Fruit fly (Drosophila melanogaster) whole organism, embryonic: Measurements from ENCODE around the gene CG32225.
A peak's percentile ranks its signal among the peaks of the same experiment; 100 is the strongest.

Experiments
- ATbp ChIP-seq: fragments of 200-800 bp; sonication (Bioruptor generic); optimal IDR thresholded peaks from 2 replicates; lab custom pipeline; 2017; ENCODE audit warnings: missing biosample characterization, mild to moderate bottlenecking, missing genetic modification characterization, missing genetic modification reagents
- B-H2 ChIP-seq: fragments of 200-800 bp; sonication (Bioruptor generic); optimal IDR thresholded peaks from 2 replicates; lab custom pipeline; 2018; ENCODE audit warnings: missing biosample characterization, mild to moderate bottlenecking, missing genetic modification characterization
- BtbVII ChIP-seq: fragments of 200-800 bp; sonication (Bioruptor generic); optimal IDR thresholded peaks from 3 replicates; lab custom pipeline; 2017; ENCODE audit warnings: missing biosample characterization, mild to moderate bottlenecking, missing genetic modification characterization
- CG1024 ChIP-seq: fragments of 200-800 bp; sonication (Bioruptor generic); IDR thresholded peaks from 2 replicates; pipeline ENCODE4 v1.3.6; 2022; ENCODE audit warnings: missing biosample characterization, missing genetic modification characterization
- CG10979 ChIP-seq: fragments of 200-800 bp; sonication (Bioruptor generic); optimal IDR thresholded peaks from 2 replicates; lab custom pipeline; 2018; ENCODE audit warnings: missing biosample characterization, mild to moderate bottlenecking, missing genetic modification characterization, moderate library complexity
- CG11398 ChIP-seq: fragments of 200-800 bp; sonication (Bioruptor generic); optimal IDR thresholded peaks from 2 replicates; lab custom pipeline; 2016; ENCODE audit warnings: missing biosample characterization, missing genetic modification characterization
- CG11504 ChIP-seq: fragments of 200-800 bp; sonication (Bioruptor generic); optimal IDR thresholded peaks from 3 replicates; lab custom pipeline; 2019; ENCODE audit warnings: missing biosample characterization, mild to moderate bottlenecking, missing genetic modification characterization, moderate library complexity
- CG11696 ChIP-seq: fragments of 200-800 bp; sonication (Bioruptor generic); IDR thresholded peaks from 2 replicates; pipeline ENCODE4 v1.3.6; 2022; ENCODE audit warnings: missing biosample characterization, missing genetic modification characterization
- CG12219 ChIP-seq: fragments of 200-800 bp; sonication (Bioruptor generic); optimal IDR thresholded peaks from 3 replicates; lab custom pipeline; 2018; ENCODE audit warnings: missing biosample characterization, mild to moderate bottlenecking, missing genetic modification characterization
- CG13296 ChIP-seq: fragments of 200-800 bp; sonication (Bioruptor generic); optimal IDR thresholded peaks from 3 replicates; lab custom pipeline; 2018; ENCODE audit warnings: missing biosample characterization, mild to moderate bottlenecking, missing genetic modification characterization
- CG13424 ChIP-seq: fragments of 200-800 bp; sonication (Bioruptor generic); optimal IDR thresholded peaks from 2 replicates; lab custom pipeline; 2019; ENCODE audit warnings: missing biosample characterization, mild to moderate bottlenecking, missing genetic modification characterization, moderate library complexity
- CG13624 ChIP-seq: fragments of 200-800 bp; sonication (Bioruptor generic); optimal IDR thresholded peaks from 2 replicates; lab custom pipeline; 2016; ENCODE audit warnings: missing biosample characterization, missing genetic modification characterization
- CG14965 ChIP-seq: fragments of 200-800 bp; sonication (Bioruptor generic); optimal IDR thresholded peaks from 2 replicates; lab custom pipeline; 2016; ENCODE audit warnings: missing biosample characterization, missing genetic modification characterization, borderline replicate concordance
- CG15479 ChIP-seq: fragments of 200-800 bp; sonication (Bioruptor generic); optimal IDR thresholded peaks from 3 replicates; lab custom pipeline; 2019; ENCODE audit warnings: missing biosample characterization, mild to moderate bottlenecking, missing genetic modification characterization, moderate library complexity
- CG17385 ChIP-seq: fragments of 200-800 bp; sonication (Bioruptor generic); optimal IDR thresholded peaks from 3 replicates; lab custom pipeline; 2018; ENCODE audit warnings: missing biosample characterization, mild to moderate bottlenecking, missing genetic modification characterization
- CG2889 ChIP-seq: fragments of 200-800 bp; sonication (Bioruptor generic); IDR thresholded peaks from 3 replicates; pipeline ENCODE4 v1.3.6; 2022; ENCODE audit warnings: missing biosample characterization, missing genetic modification characterization
- CG30403 ChIP-seq: fragments of 200-800 bp; sonication (Bioruptor generic); optimal IDR thresholded peaks from 3 replicates; lab custom pipeline; 2016; ENCODE audit warnings: missing biosample characterization, missing genetic modification characterization
- CG3163 ChIP-seq: fragments of 200-800 bp; sonication (Bioruptor generic); optimal IDR thresholded peaks from 3 replicates; lab custom pipeline; 2016; ENCODE audit warnings: missing biosample characterization, missing genetic modification characterization
- CG7987 ChIP-seq: fragments of 200-800 bp; sonication (Bioruptor generic); optimal IDR thresholded peaks from 2 replicates; lab custom pipeline; 2018; ENCODE audit warnings: missing biosample characterization, mild to moderate bottlenecking, missing genetic modification characterization, moderate library complexity
- CG8089 ChIP-seq: fragments of 200-800 bp; sonication (Bioruptor generic); optimal IDR thresholded peaks from 3 replicates; lab custom pipeline; 2016; ENCODE audit warnings: missing biosample characterization, missing genetic modification characterization
- CG8765 ChIP-seq: fragments of 200-800 bp; sonication (Bioruptor generic); IDR thresholded peaks from 2 replicates; pipeline ENCODE4 v1.3.6; 2022; ENCODE audit warnings: missing biosample characterization, missing genetic modification characterization
- CG9215 ChIP-seq: fragments of 200-800 bp; sonication (Bioruptor generic); IDR thresholded peaks from 2 replicates; pipeline ENCODE4 v1.3.6; 2022; ENCODE audit warnings: missing biosample characterization, missing genetic modification characterization
- CG9797 ChIP-seq: fragments of 200-800 bp; sonication (Bioruptor generic); optimal IDR thresholded peaks from 3 replicates; lab custom pipeline; 2018; ENCODE audit warnings: missing biosample characterization, mild to moderate bottlenecking, missing genetic modification characterization
- Dek ChIP-seq: fragments of 200-800 bp; sonication (Bioruptor generic); optimal IDR thresholded peaks from 3 replicates; lab custom pipeline; 2019; ENCODE audit warnings: missing biosample characterization, mild to moderate bottlenecking, missing genetic modification characterization, moderate library complexity
- E2f1 ChIP-seq: fragments of 200-800 bp; sonication (Bioruptor generic); IDR thresholded peaks from 2 replicates; pipeline ENCODE4 v1.3.6; 2022; ENCODE audit warnings: missing biosample characterization, missing genetic modification characterization
- E2f2 ChIP-seq: fragments of 200-800 bp; sonication (Bioruptor generic); IDR thresholded peaks from 2 replicates; pipeline ENCODE4 v1.3.6; 2022; ENCODE audit warnings: missing biosample characterization, missing genetic modification characterization
- Gsc ChIP-seq: fragments of 200-800 bp; sonication (Bioruptor generic); IDR thresholded peaks from 2 replicates; pipeline ENCODE4 v1.3.6; 2022; ENCODE audit warnings: missing biosample characterization, missing genetic modification characterization
- HLH54F ChIP-seq: fragments of 200-800 bp; sonication (Bioruptor generic); optimal IDR thresholded peaks from 3 replicates; lab custom pipeline; 2016; ENCODE audit warnings: missing biosample characterization, missing genetic modification characterization
- HmgD ChIP-seq: fragments of 200-800 bp; sonication (Bioruptor generic); optimal IDR thresholded peaks from 3 replicates; lab custom pipeline; 2016; ENCODE audit warnings: missing biosample characterization, missing genetic modification characterization
- Meics ChIP-seq: fragments of 200-800 bp; sonication (Bioruptor generic); optimal IDR thresholded peaks from 2 replicates; lab custom pipeline; 2017; ENCODE audit warnings: missing biosample characterization, mild to moderate bottlenecking, missing genetic modification characterization
- NFAT ChIP-seq: fragments of 200-800 bp; sonication (Bioruptor generic); IDR thresholded peaks from 2 replicates; pipeline ENCODE4 v1.3.6; 2022; ENCODE audit warnings: missing biosample characterization, missing genetic modification characterization
- Nf-YB ChIP-seq: fragments of 200-800 bp; sonication (Bioruptor generic); optimal IDR thresholded peaks from 3 replicates; lab custom pipeline; 2019; ENCODE audit warnings: missing biosample characterization, mild to moderate bottlenecking, missing genetic modification characterization, moderate library complexity
- NfI ChIP-seq: fragments of 200-800 bp; sonication (Bioruptor generic); optimal IDR thresholded peaks from 3 replicates; lab custom pipeline; 2018; ENCODE audit warnings: missing biosample characterization, mild to moderate bottlenecking, missing genetic modification characterization, moderate library complexity
- da ChIP-seq: fragments of 200-800 bp; sonication (Bioruptor generic); optimal IDR thresholded peaks from 2 replicates; lab custom pipeline; 2016; ENCODE audit warnings: missing biosample characterization, missing genetic modification characterization
- ewg ChIP-seq: fragments of 200-800 bp; sonication (Bioruptor generic); optimal IDR thresholded peaks from 3 replicates; lab custom pipeline; 2017; ENCODE audit warnings: mild to moderate bottlenecking, missing biosample characterization, missing genetic modification reagents, missing genetic modification characterization
- fd96Cb ChIP-seq: fragments of 200-800 bp; sonication (Bioruptor generic); optimal IDR thresholded peaks from 2 replicates; lab custom pipeline; 2018; ENCODE audit warnings: missing biosample characterization, mild to moderate bottlenecking, missing genetic modification characterization, moderate library complexity
- grau ChIP-seq: fragments of 200-800 bp; optimal IDR thresholded peaks from 3 replicates; lab custom pipeline; 2019; ENCODE audit warnings: missing biosample characterization, mild to moderate bottlenecking, missing genetic modification characterization, moderate library complexity
- ham ChIP-seq: fragments of 200-800 bp; sonication (Bioruptor generic); IDR thresholded peaks from 2 replicates; pipeline ENCODE4 v1.3.6; 2022; ENCODE audit warnings: missing biosample characterization, missing genetic modification characterization
- ken ChIP-seq: fragments of 200-800 bp; sonication (Bioruptor generic); IDR thresholded peaks from 3 replicates; pipeline ENCODE4 v1.3.6; 2022; ENCODE audit warnings: missing biosample characterization, missing genetic modification characterization
- lov ChIP-seq, 2 experiments: fragments of 200-800 bp in 1 of 2; fragments of >200 bp in 1 of 2; sonication (Bioruptor generic) in 1 of 2; IDR thresholded peaks in 1 of 2; optimal IDR thresholded peaks in 1 of 2; 2 replicates in 1 of 2; 3 replicates in 1 of 2; pipeline versions ENCODE4 v1.3.6 to Lab custom; 2017 to 2022; ENCODE audit warnings: missing biosample characterization in 1 of 2, missing genetic modification characterization in 1 of 2
- nerfin-2 ChIP-seq: fragments of 200-800 bp; sonication (Bioruptor generic); IDR thresholded peaks from 2 replicates; pipeline ENCODE4 v1.3.6; 2022; ENCODE audit warnings: missing biosample characterization, missing genetic modification characterization; ENCODE audit not compliant: partially characterized antibody
- odd ChIP-seq: fragments of 200-800 bp; sonication (Bioruptor generic); optimal IDR thresholded peaks from 2 replicates; lab custom pipeline; 2017; ENCODE audit warnings: missing biosample characterization, mild to moderate bottlenecking, missing genetic modification characterization
- pfk ChIP-seq: fragments of 200-800 bp; sonication (Bioruptor generic); optimal IDR thresholded peaks from 2 replicates; lab custom pipeline; 2018; ENCODE audit warnings: missing biosample characterization, mild to moderate bottlenecking, missing genetic modification characterization, moderate library complexity
- psq ChIP-seq: fragments of 200-800 bp; sonication (Bioruptor generic); optimal IDR thresholded peaks from 2 replicates; lab custom pipeline; 2017; ENCODE audit warnings: missing biosample characterization, missing genetic modification characterization
- slou ChIP-seq: fragments of 200-800 bp; sonication (Bioruptor generic); optimal IDR thresholded peaks from 3 replicates; lab custom pipeline; 2016; ENCODE audit warnings: missing biosample characterization, missing genetic modification characterization
- stc ChIP-seq: fragments of 200-800 bp; sonication (Bioruptor generic); IDR thresholded peaks from 2 replicates; pipeline ENCODE4 v1.3.6; 2022; ENCODE audit warnings: missing biosample characterization, missing genetic modification characterization
- wor ChIP-seq: fragments of 200-800 bp; sonication (Bioruptor generic); IDR thresholded peaks from 2 replicates; pipeline ENCODE4 v1.3.6; 2022; ENCODE audit warnings: missing biosample characterization, missing genetic modification characterization
- yki ChIP-seq: fragments of >200 bp; optimal IDR thresholded peaks from 3 replicates; lab custom pipeline; 2018

The CG32225 gene

DNA sequence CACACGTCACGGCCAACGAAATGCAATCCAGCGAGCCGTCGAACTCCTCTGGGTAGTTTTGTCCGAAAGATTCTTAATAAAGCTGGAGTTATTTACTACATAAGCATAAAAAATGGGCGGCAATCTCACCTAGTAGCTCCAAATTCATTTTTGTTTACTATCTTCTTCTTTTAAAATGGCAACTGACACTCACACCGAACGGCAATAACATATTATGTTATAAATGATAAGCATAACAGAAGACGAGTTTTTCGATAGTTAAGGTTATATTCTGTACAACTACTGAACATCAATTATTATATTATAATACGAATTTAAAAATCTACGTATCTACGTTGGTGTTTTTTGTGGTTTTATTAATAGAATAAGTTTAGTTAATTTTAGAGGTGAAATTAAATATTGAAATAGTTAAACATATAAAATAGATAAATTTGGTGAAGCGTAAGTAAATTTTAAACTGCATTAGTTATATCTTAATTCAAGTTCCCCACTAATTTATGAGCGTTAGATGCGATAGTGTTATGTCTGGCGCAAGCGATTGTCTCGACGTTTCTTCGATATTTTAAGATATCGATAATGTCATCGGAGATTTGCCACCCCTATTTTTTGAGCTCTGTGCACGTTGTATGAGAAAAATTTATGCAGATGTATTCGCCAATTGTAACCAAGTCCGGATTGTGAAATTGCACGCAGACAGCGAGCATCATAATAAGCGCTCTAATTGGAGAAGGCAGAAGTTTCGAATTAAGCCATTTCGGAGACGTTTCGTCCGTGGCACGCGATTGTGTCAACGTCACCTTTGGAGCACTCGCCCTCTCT, 41.9 kb upstream of the CG32225 start, which contains the start of the genes Rbbp5 and eRF1 (continued):
- TF ChIP-seq ewg (GFP tag; lab: Kevin White, UChicago) (peak; percentile 48), CG13624 (GFP tag; lab: Kevin White, UChicago) (peak; percentile 68), E2f1 (peak; percentile 76), HLH54F (GFP tag; lab: Kevin White, UChicago) (peak; percentile 75), da (GFP tag; lab: Kevin White, UChicago) (no peak), pfk (no peak), CG11504 (tag; lab: Kevin White, UChicago) (no peak), odd (GFP tag; lab: Kevin White, UChicago) (no peak), CG8765 (peak; percentile 64), CG9215 (peak; percentile 79), grau (tag; lab: Kevin White, UChicago) (peak; percentile 81), NFAT (peak; percentile 83), Meics (GFP tag; lab: Kevin White, UChicago) (peak; percentile 60), CG13296 (peak; percentile 39), E2f2 (peak; percentile 24; the same call in 1 of the 2 replicates), CG13424 (peak; percentile 83), CG1024 (GFP tag; lab: Robert Waterston, UW) (peak; percentile 42; the same call in 1 of the 2 replicates), CG15479 (GFP tag; lab: Kevin White, UChicago) (peak; percentile 74), BtbVII (GFP tag; lab: Kevin White, UChicago) (peak; percentile 47), NfI (GFP tag; lab: Kevin White, UChicago) (peak; percentile 63), stc (GFP tag; lab: Robert Waterston, UW) (peak; percentile 52; the same call in 1 of the 2 replicates), HmgD (GFP tag; lab: Kevin White, UChicago) (peak; percentile 37), CG3163 (GFP tag; lab: Kevin White, UChicago) (no peak), fd96Cb (tag; lab: Kevin White, UChicago) (peak; percentile 58), Nf-YB (GFP tag; lab: Kevin White, UChicago) (peak; percentile 44), Gsc (GFP tag; lab: Robert Waterston, UW) (no peak), CG17385 (GFP tag; lab: Kevin White, UChicago) (peak; percentile 95), CG10979 (peak; percentile 63), B-H2 (GFP tag; lab: Kevin White, UChicago) (peak; percentile 75), CG11398 (GFP tag; lab: Kevin White, UChicago) (no peak), CG30403 (GFP tag; lab: Kevin White, UChicago) (peak; percentile 90), yki (no peak), CG9797 (GFP tag; lab: Kevin White, UChicago) (peak; percentile 14), nerfin-2 (GFP tag; lab: Robert Waterston, UW) (peak; percentile 87), CG2889 (no peak), psq (GFP tag; lab: Kevin White, UChicago) (peak; percentile 32), CG11696 (0 out of 2 replicates have a peak, but pooled peaks have one; percentile 22), CG7987 (GFP tag; lab: Kevin White, UChicago) (no peak), wor (GFP tag; lab: Robert Waterston, UW) (peak; percentile 47), CG12219 (GFP tag; lab: Kevin White, UChicago) (no peak), lov (optimal IDR thresholded peaks at IDR 0.05; lab: Kevin White, UChicago) (no peak), lov (GFP tag; IDR thresholded peaks at IDR 0.05; lab: Robert Waterston, UW) (peak; percentile 64; the same call in 2 of the 3 replicates), Dek (tag; lab: Kevin White, UChicago) (peak; percentile 72), CG8089 (GFP tag; lab: Kevin White, UChicago) (peak; percentile 44), ken (GFP tag; lab: Robert Waterston, UW) (no peak; the same call in 2 of the 3 replicates), CG14965 (GFP tag; lab: Kevin White, UChicago) (no peak), ham (GFP tag; lab: Robert Waterston, UW) (peak; percentile 47; the same call in 1 of the 2 replicates), ATbp (no peak), slou (GFP tag; lab: Kevin White, UChicago) (peak; percentile 74)
